Worm (Caenorhabditis elegans): ENCODE data around the gene F21A3.2.

DNA sequence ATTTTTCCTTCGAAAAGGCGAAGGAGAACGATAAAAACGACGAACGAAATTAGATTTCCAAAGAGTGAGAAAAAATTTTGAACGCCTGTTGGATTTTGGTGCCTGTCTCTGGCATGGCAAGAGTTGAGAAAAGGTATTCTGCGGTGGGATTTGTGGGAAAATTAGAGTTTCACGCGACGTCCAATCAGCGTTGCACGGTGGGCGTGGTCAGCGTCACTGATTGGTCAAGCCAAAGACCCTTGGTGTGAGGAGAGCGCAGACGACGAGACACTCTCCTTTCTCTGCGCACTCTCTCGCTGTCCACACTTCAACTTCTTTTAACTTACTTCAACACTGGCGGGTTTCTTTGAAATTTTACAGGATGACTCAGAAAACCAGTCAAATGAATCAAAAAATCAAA, 28.8 kb upstream of the F21A3.2 start:
- no peak for TF ChIP-seq him-1 (tag; optimal IDR thresholded peaks at IDR 0.05)
- no peak for TF ChIP-seq W03F9.2 (tag; optimal IDR thresholded peaks at IDR 0.05)
